Worm (Caenorhabditis elegans): ENCODE results near the gene F34H10.4.

- no peak for TF ChIP-seq crh-2 (tag; optimal IDR thresholded peaks at IDR 0.05)
- TF ChIP-seq unc-62 (GFP tag; optimal IDR thresholded peaks at IDR 0.05) = no peak
- no peak for TF ChIP-seq nhr-10 (tag; optimal IDR thresholded peaks at IDR 0.05)
- TF ChIP-seq aly-2 (tag; optimal IDR thresholded peaks at IDR 0.05) = no peak
- no peak for TF ChIP-seq sma-3 (GFP tag; optimal IDR thresholded peaks at IDR 0.05)
- TF ChIP-seq mab-5 (tag; optimal IDR thresholded peaks at IDR 0.05) = no peak
Observed at ce11 chrX:9610040-9610613, 38.2 kb upstream of the F34H10.4 start, which contains the start of gene C11E4.6.

Measured in whole organism, L2 larva.